Worm (Caenorhabditis elegans): Measurements from ENCODE around the gene tbc-8.

The tbc-8 gene

ce11 chrIII:10404918-10405317, 40.2 kb downstream of the tbc-8 start, which contains the start of the genes M03C11.3 and chl-1:
TSS of gene M03C11.3 (plus strand) at chrIII:10405070.
TSS of gene chl-1 (minus strand) at chrIII:10405240.
- TF ChIP-seq gei-8 (GFP tag; optimal IDR thresholded peaks at IDR 0.05) (no peak), mxl-2 (GFP tag; conservative IDR thresholded peaks at IDR 0.05) (no peak), aly-2 (tag; optimal IDR thresholded peaks at IDR 0.05) (no peak), dmd-6 (GFP tag; IDR thresholded peaks at IDR 0.05) (no peak), rbr-2 (tag; optimal IDR thresholded peaks at IDR 0.05) (no peak), sdz-12 (GFP tag; optimal IDR thresholded peaks at IDR 0.05) (no peak), nhr-237 (tag; optimal IDR thresholded peaks at IDR 0.05) (no peak), nhr-6 (tag; optimal IDR thresholded peaks at IDR 0.05) (no peak), dpl-1 (GFP tag; optimal IDR thresholded peaks at IDR 0.05) (no peak), Y75B8A.6 (GFP tag; IDR thresholded peaks at IDR 0.05) (no peak), unc-39 (tag; optimal IDR thresholded peaks at IDR 0.05) (no peak), zip-2 (tag; optimal IDR thresholded peaks at IDR 0.05) (no peak), ceh-62 (tag; optimal IDR thresholded peaks at IDR 0.05) (no peak), Y48G9A.11 (GFP tag; IDR thresholded peaks at IDR 0.05) (no peak), daf-12 (tag; optimal IDR thresholded peaks at IDR 0.05) (no peak), lin-1 (GFP tag; IDR thresholded peaks at IDR 0.05) (no peak), egl-27 (tag; optimal IDR thresholded peaks at IDR 0.05) (no peak), lin-13 (GFP tag; optimal IDR thresholded peaks at IDR 0.05) (no peak)

ce11 chrIII:10407198-10407663, 42.5 kb downstream of the tbc-8 start, which contains the start of gene hat-1:
TSS of gene hat-1 (minus strand) at chrIII:10407248.
- TF ChIP-seq daf-12 (tag; optimal IDR thresholded peaks at IDR 0.05) (no peak), mdl-1 (tag; optimal IDR thresholded peaks at IDR 0.05) (peak in 1 of 2 experiments; percentile 83), dve-1 (tag; optimal IDR thresholded peaks at IDR 0.05; ENCODE audit: insufficient read depth) (peak; percentile 98), unc-39 (tag; optimal IDR thresholded peaks at IDR 0.05) (no peak), aly-2 (tag; optimal IDR thresholded peaks at IDR 0.05) (no peak), T20F7.1 (GFP tag; optimal IDR thresholded peaks at IDR 0.05) (no peak), F10B5.3 (tag; optimal IDR thresholded peaks at IDR 0.05) (peak; percentile 75), mdt-29 (GFP tag; IDR thresholded peaks at IDR 0.05) (peak; percentile 88), ceh-44 (GFP tag; IDR thresholded peaks at IDR 0.05) (peak; percentile 78), lin-29 (GFP tag; IDR thresholded peaks at IDR 0.05) (peak; percentile 88), nhr-76 (tag; optimal IDR thresholded peaks at IDR 0.05) (no peak), zfp-3 (GFP tag; conservative IDR thresholded peaks at IDR 0.05) (peak; percentile 90), zip-2 (tag; optimal IDR thresholded peaks at IDR 0.05) (peak; percentile 64), lsy-2 (tag; optimal IDR thresholded peaks at IDR 0.05) (peak; percentile 66 to 95), F49E8.2 (tag; optimal IDR thresholded peaks at IDR 0.05; ENCODE audit: borderline replicate concordance) (peak; percentile 92), ceh-28 (tag; optimal IDR thresholded peaks at IDR 0.05) (peak; percentile 25), ceh-82 (tag; optimal IDR thresholded peaks at IDR 0.05) (no peak), snpc-1.2 (GFP tag; IDR thresholded peaks at IDR 0.05) (0 out of 2 replicates have a peak, but pooled peaks have one; percentile 26), nhr-10 (tag; optimal IDR thresholded peaks at IDR 0.05) (no peak), fos-1 (tag; optimal IDR thresholded peaks at IDR 0.05) (no peak), ztf-7 (tag; optimal IDR thresholded peaks at IDR 0.05) (peak; percentile 66), nhr-42 (GFP tag; IDR thresholded peaks at IDR 0.05) (peak; percentile 93), tra-1 (GFP tag; IDR thresholded peaks at IDR 0.05) (peak; percentile 88), egl-43 (GFP tag; IDR thresholded peaks at IDR 0.05) (peak; percentile 93), lin-1 (GFP tag; IDR thresholded peaks at IDR 0.05) (peak; percentile 76; the same call in 1 of the 2 replicates), daf-16 (GFP tag; optimal IDR thresholded peaks at IDR 0.05) (peak in 1 of 2 experiments; percentile 92), daf-16 (tag; optimal IDR thresholded peaks at IDR 0.05) (peak; percentile 66), nhr-6 (tag; optimal IDR thresholded peaks at IDR 0.05) (peak; percentile 93), set-16 (GFP tag; IDR thresholded peaks at IDR 0.05) (peak; percentile 87), unc-130 (GFP tag; optimal IDR thresholded peaks at IDR 0.05) (peak; percentile 82), ces-1 (GFP tag; optimal IDR thresholded peaks at IDR 0.05) (no peak), lim-7 (GFP tag; IDR thresholded peaks at IDR 0.05) (no peak), R02D3.7 (tag; optimal IDR thresholded peaks at IDR 0.05) (peak; percentile 91), nhr-77 (tag; optimal IDR thresholded peaks at IDR 0.05) (peak; percentile 85), dmd-6 (GFP tag; IDR thresholded peaks at IDR 0.05) (peak; percentile 93), hif-1 (tag; optimal IDR thresholded peaks at IDR 0.05) (peak; percentile 69 to 91), tag-97 (GFP tag; IDR thresholded peaks at IDR 0.05) (no peak), zag-1 (tag; optimal IDR thresholded peaks at IDR 0.05) (no peak), attf-4 (tag; optimal IDR thresholded peaks at IDR 0.05) (no peak)

Data from whole organism, L4 larva.